Worm (Caenorhabditis elegans): ENCODE measurements around the gene C01G10.15.
"Not testable (repeated sequence)": the region's sequence is repeated elsewhere in the genome, so short reads cannot be mapped to it uniquely, and the experiment has no call there.

The C01G10.15 gene

DNA sequence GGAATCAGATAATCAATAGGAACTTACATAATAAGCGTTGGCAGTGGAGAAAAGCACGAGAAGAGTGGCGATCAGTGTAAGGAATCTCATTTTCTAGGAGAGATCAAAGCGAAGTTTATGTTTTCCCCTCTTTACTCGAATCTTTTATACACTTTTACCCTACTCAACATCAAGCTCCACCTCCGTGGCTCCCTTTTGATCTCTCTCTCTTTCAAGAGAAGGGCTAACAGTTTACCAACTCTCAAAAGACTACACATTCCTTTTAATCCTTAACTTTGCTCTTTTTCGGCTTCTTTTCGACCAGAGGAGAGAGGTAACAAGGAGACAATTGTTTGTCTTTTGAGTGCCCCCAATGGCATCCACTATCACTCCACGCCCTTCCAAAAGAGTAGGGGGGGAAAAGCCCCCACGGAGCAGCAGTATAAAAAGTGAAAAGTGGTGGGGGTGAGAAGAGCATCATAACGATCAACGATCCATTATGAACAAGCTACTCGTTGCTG, at the start of gene C01G10.15, which contains the start of gene C01G10.6:
C01G10.15 (minus strand) TSS at position 101 of the 500 bp plus-strand sequence.
C01G10.6 (plus strand) TSS at position 450 of the 500 bp plus-strand sequence.
- TF ChIP-seq unc-62 (GFP tag; optimal IDR thresholded peaks at IDR 0.05) = no peak

ce11 chrV:15136772-15137171, 49.7 kb upstream of the C01G10.15 start, which contains the start of gene aipl-1:
Gene aipl-1 (minus strand): TSS chrV:15136801.
- TF ChIP-seq unc-62 (GFP tag; optimal IDR thresholded peaks at IDR 0.05) = no peak

ce11 chrV:15133812-15134211, 46.7 kb upstream of the C01G10.15 start:
- no peak for TF ChIP-seq unc-62 (GFP tag; optimal IDR thresholded peaks at IDR 0.05)

- no peak for TF ChIP-seq unc-62 (GFP tag; optimal IDR thresholded peaks at IDR 0.05)
Measured at ce11 chrV:15132423-15132822, 45.3 kb upstream of the C01G10.15 start, which contains the start of gene str-171. Gene str-171 (minus strand): TSS chrV:15132523.

DNA sequence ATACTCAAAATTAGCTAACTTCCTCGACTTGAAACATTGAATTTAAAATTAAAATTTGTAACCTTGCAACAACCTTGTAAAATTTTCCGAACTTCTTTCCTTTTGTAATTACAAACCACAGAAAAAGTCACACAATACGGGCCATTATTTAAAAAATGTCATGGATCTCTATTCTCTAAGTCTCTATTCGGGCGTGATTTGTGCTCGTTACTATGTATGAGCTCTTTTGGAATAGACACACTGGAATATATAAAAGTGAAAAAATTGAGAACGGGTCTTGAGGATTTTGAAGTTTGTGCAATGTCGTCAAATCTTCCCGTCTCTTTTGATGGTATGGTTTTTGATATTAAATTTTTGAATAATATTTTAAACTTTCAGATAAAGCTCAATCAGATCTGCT, 40.8 kb upstream of the C01G10.15 start, which contains the start of gene srr-7:
srr-7 (plus strand) TSS at position 301 of the 400 bp plus-strand sequence.
- no peak for TF ChIP-seq unc-62 (GFP tag; optimal IDR thresholded peaks at IDR 0.05)

DNA sequence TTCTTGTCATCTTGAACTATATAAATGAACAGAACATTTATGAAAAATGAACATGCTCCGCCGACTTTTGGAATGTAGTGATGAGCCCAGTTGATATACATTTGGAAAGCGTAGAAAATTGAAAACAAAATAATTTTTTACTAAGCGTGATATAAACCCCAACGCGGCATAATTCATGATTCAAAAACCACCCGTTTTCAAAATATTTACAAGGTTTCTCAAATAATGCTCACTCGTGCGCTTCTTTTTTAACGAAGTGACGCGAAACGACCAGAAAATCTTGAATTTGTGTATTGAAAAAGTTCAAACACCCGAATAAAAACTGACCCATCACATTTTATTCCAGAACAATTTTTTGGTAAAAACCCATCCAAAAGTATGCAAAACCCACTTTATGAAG, 40.3 kb upstream of the C01G10.15 start, which contains the start of gene srj-27:
srj-27 (minus strand) TSS at position 101 of the 400 bp plus-strand sequence.
- TF ChIP-seq unc-62 (GFP tag; optimal IDR thresholded peaks at IDR 0.05) = no peak

ce11 chrV:15125162-15125561, 38.1 kb upstream of the C01G10.15 start, which contains the start of gene ugt-30:
Gene ugt-30 (minus strand): TSS chrV:15125262.
- TF ChIP-seq unc-62 (GFP tag; optimal IDR thresholded peaks at IDR 0.05) = not testable (repeated sequence)

DNA sequence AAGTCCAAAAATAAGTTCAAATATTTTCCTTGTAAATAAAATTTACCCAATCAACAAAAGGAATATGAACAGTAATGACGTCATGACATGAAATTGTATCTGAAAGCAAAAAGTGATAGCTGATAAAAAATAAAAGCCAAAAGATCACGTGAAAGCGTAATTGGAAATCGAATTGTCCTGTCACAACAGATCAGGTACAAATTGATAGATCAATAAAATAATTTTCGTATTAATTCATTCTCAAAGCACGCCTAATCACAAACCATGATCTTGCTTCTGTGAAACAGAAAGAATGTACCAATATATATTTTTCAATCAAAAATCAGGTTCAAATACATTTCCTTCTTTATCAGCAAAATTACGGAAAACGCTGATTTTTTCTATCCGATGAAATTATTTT, 32.4 kb upstream of the C01G10.15 start, which contains the start of gene flor-1:
flor-1 (minus strand) TSS at position 101 of the 400 bp plus-strand sequence.
- no peak for TF ChIP-seq unc-62 (GFP tag; optimal IDR thresholded peaks at IDR 0.05)

DNA sequence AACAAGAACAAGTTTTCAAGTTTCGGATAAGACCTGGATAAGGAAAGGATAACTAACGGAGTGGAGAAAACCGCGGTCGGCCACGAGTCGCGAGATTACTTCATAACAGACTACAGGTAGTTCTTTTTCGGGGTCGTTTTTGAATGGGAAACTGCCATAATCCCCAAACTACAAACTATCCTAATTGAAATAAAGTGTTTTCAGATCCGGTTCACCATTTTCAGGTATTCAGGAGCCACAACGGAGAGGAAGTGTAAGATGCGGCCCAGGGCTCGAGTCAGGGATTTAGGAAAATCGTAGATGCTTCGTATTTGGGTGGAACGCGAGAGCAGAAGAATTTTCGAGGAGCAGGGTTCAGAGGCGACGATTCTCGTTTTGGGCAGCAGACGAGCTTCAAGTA, 28.9 kb upstream of the C01G10.15 start, which contains the start of gene T01G5.8:
T01G5.8 (plus strand) TSS at position 301 of the 400 bp plus-strand sequence.
- not testable (repeated sequence) for TF ChIP-seq unc-62 (GFP tag; optimal IDR thresholded peaks at IDR 0.05)

- TF ChIP-seq unc-62 (GFP tag; optimal IDR thresholded peaks at IDR 0.05) = no peak
Measured at ce11 chrV:15113992-15114391, 26.9 kb upstream of the C01G10.15 start, which contains the start of gene T01G5.6. Gene T01G5.6 (minus strand): TSS chrV:15114092.

DNA sequence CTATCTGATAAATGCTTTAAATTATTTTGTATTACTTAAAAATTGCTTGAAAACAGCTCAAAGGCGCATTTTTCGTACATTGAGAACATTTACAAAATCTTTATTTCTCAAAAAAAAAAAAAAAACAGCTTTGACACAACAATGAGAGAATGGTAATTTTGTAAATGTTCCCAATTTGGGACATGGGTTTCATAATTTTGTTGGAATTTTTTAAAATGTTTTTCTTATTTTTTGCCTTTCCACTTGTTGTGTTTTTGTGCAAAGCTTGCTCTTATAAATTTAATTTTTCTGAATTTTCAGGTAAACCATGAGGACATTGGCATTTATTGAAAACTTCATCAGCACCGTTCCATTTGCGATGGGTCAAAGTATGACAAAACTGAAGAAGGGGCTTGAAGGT, 24.6 kb upstream of the C01G10.15 start, which contains the start of gene T01G5.7:
T01G5.7 (plus strand) TSS at position 301 of the 400 bp plus-strand sequence.
- TF ChIP-seq unc-62 (GFP tag; optimal IDR thresholded peaks at IDR 0.05) = no peak

ce11 chrV:15109260-15109659, 22.2 kb upstream of the C01G10.15 start, which contains the start of gene Y75B12A.2:
Gene Y75B12A.2 (plus strand): TSS chrV:15109560.
- no peak for TF ChIP-seq unc-62 (GFP tag; optimal IDR thresholded peaks at IDR 0.05)

DNA sequence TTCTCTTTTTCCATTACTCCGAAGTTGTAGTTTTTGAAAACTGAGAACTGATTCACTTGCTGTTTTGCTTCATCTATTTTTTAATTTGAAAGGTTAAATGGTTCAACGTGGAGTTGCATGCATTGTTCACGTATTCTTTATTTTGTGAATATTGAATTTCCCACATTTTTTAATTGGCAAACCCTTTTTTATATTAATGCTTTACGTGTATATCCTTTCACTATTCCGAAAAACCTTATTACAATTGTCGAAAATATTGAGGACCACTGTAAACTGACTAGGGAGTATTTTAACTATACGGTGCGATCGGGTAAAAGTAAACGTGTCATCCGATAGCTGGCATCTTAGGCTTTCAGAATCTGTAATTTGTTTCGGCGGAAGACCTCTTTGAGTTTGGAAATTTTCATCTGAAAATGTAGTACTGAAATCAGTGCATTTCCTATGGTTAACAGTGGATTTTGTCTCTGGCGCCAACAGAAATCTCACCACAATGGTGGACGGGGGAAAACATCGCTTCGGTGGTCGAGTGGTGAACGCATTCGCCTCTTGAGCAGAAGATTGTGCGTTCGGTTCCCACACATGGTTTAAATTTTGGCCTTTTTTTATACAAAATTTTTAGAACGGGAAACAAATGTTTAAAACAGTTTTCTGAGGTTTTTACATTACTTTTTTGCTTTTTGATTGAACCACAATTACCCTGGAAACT, 18.9 kb upstream of the C01G10.15 start, which contains the start of gene C01G10.14:
C01G10.14 (minus strand) TSS at position 51 of the 706 bp plus-strand sequence.
- TF ChIP-seq unc-62 (GFP tag; optimal IDR thresholded peaks at IDR 0.05) = not testable (repeated sequence)

ce11 chrV:15099447-15099846, 12.3 kb upstream of the C01G10.15 start, which contains the start of gene C01G10.1:
Gene C01G10.1 (plus strand): TSS chrV:15099747.
- no peak for TF ChIP-seq unc-62 (GFP tag; optimal IDR thresholded peaks at IDR 0.05)

ce11 chrV:15094749-15095148, 7.6 kb upstream of the C01G10.15 start, which contains the start of gene srx-78:
Gene srx-78 (plus strand): TSS chrV:15095049.
- no peak for TF ChIP-seq unc-62 (GFP tag; optimal IDR thresholded peaks at IDR 0.05)

DNA sequence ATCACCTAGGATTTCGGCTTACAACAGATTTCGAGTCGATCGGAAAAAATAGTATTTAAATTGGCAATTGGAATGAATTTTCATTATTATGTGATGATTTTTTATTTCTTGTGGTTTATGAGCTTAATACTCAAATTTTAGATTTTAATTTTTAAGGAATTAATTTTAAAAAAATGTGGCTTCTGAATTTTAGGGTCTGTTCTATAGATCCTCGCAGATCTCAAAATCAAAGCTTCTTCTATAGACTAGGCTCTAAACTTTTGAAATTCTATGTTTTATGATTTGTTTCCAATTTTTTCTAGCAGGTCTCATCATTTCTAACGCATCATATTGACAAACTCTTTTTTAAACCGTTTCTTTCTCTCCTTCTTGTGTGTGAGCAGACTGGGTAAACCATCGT, 5.6 kb upstream of the C01G10.15 start, which contains the start of gene txt-12:
txt-12 (plus strand) TSS at position 301 of the 400 bp plus-strand sequence.
- no peak for TF ChIP-seq unc-62 (GFP tag; optimal IDR thresholded peaks at IDR 0.05)
